Fruit fly (Drosophila melanogaster): ENCODE data around the gene CG1958.

CG1958 gene

dm6 chrX:7306538-7307477 lies 40.1 kb downstream of the CG1958 start:
- TF ChIP-seq insv (optimal IDR thresholded peaks at IDR 0.05) (no peak), ttk (optimal IDR thresholded peaks at IDR 0.05) (no peak), h (optimal IDR thresholded peaks at IDR 0.05) (no peak), psq (optimal IDR thresholded peaks at IDR 0.05) (no peak), Myc (optimal IDR thresholded peaks at IDR 0.05) (no peak), Sin3A (optimal IDR thresholded peaks at IDR 0.05) (no peak)

- TF ChIP-seq h (optimal IDR thresholded peaks at IDR 0.05): no peak
- no peak for TF ChIP-seq Sin3A (optimal IDR thresholded peaks at IDR 0.05)
- TF ChIP-seq insv (optimal IDR thresholded peaks at IDR 0.05): no peak
- no peak for TF ChIP-seq ttk (optimal IDR thresholded peaks at IDR 0.05)
- no peak for TF ChIP-seq psq (optimal IDR thresholded peaks at IDR 0.05)
- TF ChIP-seq Myc (optimal IDR thresholded peaks at IDR 0.05): no peak
These were observed 40.9 kb downstream of the CG1958 start, which contains the start of gene brk for dm6 chrX:7307478-7308200. brk (plus strand) TSS chrX:7307939.

- TF ChIP-seq Myc (optimal IDR thresholded peaks at IDR 0.05): no peak
- no peak for TF ChIP-seq psq (optimal IDR thresholded peaks at IDR 0.05)
These were observed 42.1 kb downstream of the CG1958 start for dm6 chrX:7308794-7309193.

dm6 chrX:7312406-7312805 lies 45.7 kb downstream of the CG1958 start:
- TF ChIP-seq Myc (optimal IDR thresholded peaks at IDR 0.05) (no peak), insv (optimal IDR thresholded peaks at IDR 0.05) (no peak), h (optimal IDR thresholded peaks at IDR 0.05) (no peak), Sin3A (optimal IDR thresholded peaks at IDR 0.05) (no peak), psq (optimal IDR thresholded peaks at IDR 0.05) (no peak), ttk (optimal IDR thresholded peaks at IDR 0.05) (no peak)

- TF ChIP-seq psq (optimal IDR thresholded peaks at IDR 0.05) (no peak), insv (optimal IDR thresholded peaks at IDR 0.05) (no peak), h (optimal IDR thresholded peaks at IDR 0.05) (no peak), Myc (optimal IDR thresholded peaks at IDR 0.05) (no peak), ttk (optimal IDR thresholded peaks at IDR 0.05) (no peak), Sin3A (optimal IDR thresholded peaks at IDR 0.05) (no peak)
These were observed 49.4 kb downstream of the CG1958 start for dm6 chrX:7315925-7316650.

Measured in Kc167 (cell line).